Worm (Caenorhabditis elegans) whole organism, late embryonic: ENCODE results near the gene srh-46.

Experiments used
- F13H6.1 ChIP-seq: sonication (generic microtip); optimal IDR thresholded peaks from 2 replicates; lab custom pipeline; 2016; ENCODE audit warnings: missing genetic modification characterization, missing compliant biosample characterization
- ceh-18 ChIP-seq: sonication (generic microtip); optimal IDR thresholded peaks from 2 replicates; lab custom pipeline; 2016; ENCODE audit warnings: missing genetic modification characterization, missing compliant biosample characterization
- elt-2 ChIP-seq: sonication (generic microtip); optimal IDR thresholded peaks from 2 replicates; lab custom pipeline; 2016; ENCODE audit warnings: missing genetic modification reagents, missing genetic modification characterization, missing compliant biosample characterization
- hlh-30 ChIP-seq: sonication (generic microtip); optimal IDR thresholded peaks from 2 replicates; lab custom pipeline; 2017; ENCODE audit warnings: antibody characterized with exemption, missing genetic modification characterization, missing compliant biosample characterization; ENCODE audit not compliant: insufficient read depth
- madf-2 ChIP-seq: sonication (generic microtip); optimal IDR thresholded peaks from 2 replicates; lab custom pipeline; 2017; ENCODE audit warnings: missing genetic modification characterization, missing compliant biosample characterization
- nhr-11 ChIP-seq: fragments of 150-350 bp; optimal IDR thresholded peaks from 2 replicates; lab custom pipeline; 2014; ENCODE audit warnings: missing biosample characterization, missing genetic modification characterization
- pqm-1 ChIP-seq: sonication (generic microtip); optimal IDR thresholded peaks from 2 replicates; lab custom pipeline; 2016; ENCODE audit warnings: missing genetic modification characterization, missing compliant biosample characterization
- syd-9 ChIP-seq: sonication (generic microtip); optimal IDR thresholded peaks from 2 replicates; lab custom pipeline; 2016; ENCODE audit warnings: mild to moderate bottlenecking, missing genetic modification characterization, moderate library complexity, missing compliant biosample characterization
- tbx-2 ChIP-seq: sonication (generic microtip); optimal IDR thresholded peaks from 2 replicates; lab custom pipeline; 2016; ENCODE audit warnings: missing genetic modification characterization, missing compliant biosample characterization
- unc-42 ChIP-seq: sonication (generic microtip); optimal IDR thresholded peaks from 2 replicates; lab custom pipeline; 2016; ENCODE audit warnings: missing genotype, missing genetic modification characterization, missing compliant biosample characterization
- unc-55 ChIP-seq: sonication (generic microtip); optimal IDR thresholded peaks from 2 replicates; lab custom pipeline; 2017; ENCODE audit warnings: missing biosample characterization, missing genetic modification reagents, missing genetic modification characterization
- zip-5 ChIP-seq: sonication (generic microtip); optimal IDR thresholded peaks from 2 replicates; lab custom pipeline; 2016; ENCODE audit warnings: missing genetic modification characterization, missing compliant biosample characterization

DNA sequence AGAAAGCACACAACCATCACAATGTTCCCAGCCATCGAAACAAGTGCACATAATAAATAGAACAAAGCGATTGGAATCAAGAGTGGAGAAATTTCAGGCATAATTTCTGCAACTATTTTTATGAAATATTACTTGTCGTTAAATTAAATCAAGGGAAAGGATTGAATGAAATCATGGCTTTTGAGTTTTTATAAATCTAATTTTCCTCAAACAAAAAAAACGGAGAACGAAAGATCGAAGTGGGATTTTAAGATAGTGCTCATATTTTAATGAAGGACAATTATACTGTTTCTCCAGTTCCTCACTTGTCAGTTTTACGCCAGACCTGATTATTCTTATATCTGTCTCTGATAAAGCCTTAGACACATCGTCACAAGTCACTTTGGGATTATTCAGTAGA is 50.3 kb downstream of the srh-46 start, which contains the start of gene srsx-33:
- TF ChIP-seq tbx-2, result no peak
- no peak for TF ChIP-seq unc-42 (tag; lab: Kevin White, UChicago)
- no peak for TF ChIP-seq syd-9
- no peak for TF ChIP-seq hlh-30
- no peak for TF ChIP-seq nhr-11
- no peak for TF ChIP-seq pqm-1 (tag; lab: Kevin White, UChicago)
- no peak for TF ChIP-seq ceh-18 (tag; lab: Kevin White, UChicago)
- TF ChIP-seq unc-55 (GFP tag; lab: Kevin White, UChicago), result no peak
- no peak for TF ChIP-seq F13H6.1 (tag; lab: Kevin White, UChicago)
- no peak for TF ChIP-seq zip-5 (tag; lab: Kevin White, UChicago)
- TF ChIP-seq madf-2 (tag; lab: Kevin White, UChicago), result no peak
- TF ChIP-seq elt-2, result no peak
